Worm (Caenorhabditis elegans) whole organism, L1 larva: ENCODE data around the gene irld-24.

ENCODE experiments used
- F16B12.6 ChIP-seq: fragments of 150-350 bp; optimal IDR thresholded peaks from 2 replicates; lab custom pipeline; 2014; ENCODE audit warnings: missing biosample characterization, missing genetic modification characterization
- alr-1 ChIP-seq: fragments of 200-800 bp; sonication (Bioruptor generic); optimal IDR thresholded peaks from 2 replicates; lab custom pipeline; 2018; ENCODE audit warnings: borderline replicate concordance, mild to moderate bottlenecking, missing genetic modification characterization, missing compliant biosample characterization
- aly-2 ChIP-seq: fragments of 150-350 bp; optimal IDR thresholded peaks from 2 replicates; lab custom pipeline; 2014; ENCODE audit warnings: missing biosample characterization, missing genetic modification characterization
- blmp-1 ChIP-seq: fragments of 150-350 bp; optimal IDR thresholded peaks from 2 replicates; lab custom pipeline; 2014; ENCODE audit warnings: missing biosample characterization, missing genetic modification characterization
- ces-1 ChIP-seq: fragments of 150-350 bp; optimal IDR thresholded peaks from 2 replicates; lab custom pipeline; 2014; ENCODE audit warnings: missing biosample characterization, missing genetic modification reagents, missing genetic modification characterization
- dsc-1 ChIP-seq: sonication (generic microtip); optimal IDR thresholded peaks from 2 replicates; lab custom pipeline; 2016; ENCODE audit warnings: mild to moderate bottlenecking, missing genetic modification characterization, missing compliant biosample characterization
- efl-1 ChIP-seq, 4 experiments: fragments of 150-350 bp; optimal IDR thresholded peaks in 3 of 4; peaks in 1 of 4; 1 replicate in 1 of 4; 2 replicates in 3 of 4; lab custom pipeline; 2014; ENCODE audit warnings: missing biosample characterization in 2 of 4, missing genetic modification characterization in 2 of 4, missing genetic modification reagents in 2 of 4
- egl-27 ChIP-seq, 2 experiments: fragments of 150-350 bp in 1 of 2; sonication (generic microtip); optimal IDR thresholded peaks; 3 replicates each; lab custom pipeline; 2017 to 2018; ENCODE audit warnings: missing biosample characterization in 2 of 2, missing genetic modification characterization in 2 of 2, missing genetic modification reagents in 2 of 2
- elt-2 ChIP-seq: sonication (generic microtip); optimal IDR thresholded peaks from 2 replicates; lab custom pipeline; 2016; ENCODE audit warnings: missing genetic modification characterization, mild to moderate bottlenecking, inconsistent platforms, missing compliant biosample characterization, missing genetic modification reagents
- elt-3 ChIP-seq, 6 experiments: fragments of 150-350 bp in 1 of 6; sonication (generic microtip); optimal IDR thresholded peaks; 2 replicates each; lab custom pipeline; 2017 to 2018; ENCODE audit warnings: missing biosample characterization in 6 of 6, missing genetic modification characterization in 6 of 6, inconsistent platforms in 1 of 6
- fkh-8 ChIP-seq: sonication (generic microtip); optimal IDR thresholded peaks from 2 replicates; lab custom pipeline; 2016; ENCODE audit warnings: mild to moderate bottlenecking, missing genetic modification characterization, missing compliant biosample characterization
- fos-1 ChIP-seq: fragments of 150-350 bp; optimal IDR thresholded peaks from 2 replicates; lab custom pipeline; 2014; ENCODE audit warnings: missing biosample characterization, missing genetic modification characterization
- hpl-2 ChIP-seq: fragments of 150-350 bp; optimal IDR thresholded peaks from 2 replicates; lab custom pipeline; 2014; ENCODE audit warnings: missing biosample characterization, missing genetic modification reagents, missing genetic modification characterization
- irx-1 ChIP-seq: sonication (generic microtip); optimal IDR thresholded peaks from 2 replicates; lab custom pipeline; 2016; ENCODE audit warnings: missing genetic modification characterization, missing compliant biosample characterization
- isw-1 ChIP-seq: fragments of 200-800 bp; sonication (Bioruptor generic); IDR thresholded peaks from 2 replicates; pipeline ENCODE4 v1.3.6; 2022; ENCODE audit warnings: missing genetic modification characterization, missing compliant biosample characterization
- lin-14 ChIP-seq: fragments of 200-800 bp; sonication (Bioruptor generic); optimal IDR thresholded peaks from 2 replicates; lab custom pipeline; 2018; ENCODE audit warnings: mild to moderate bottlenecking, missing genetic modification characterization, moderate library complexity, missing compliant biosample characterization
- lin-35 ChIP-seq, 2 experiments: fragments of 150-350 bp; optimal IDR thresholded peaks; 2 replicates each; lab custom pipeline; 2014; ENCODE audit warnings: missing biosample characterization in 2 of 2, missing genetic modification characterization in 2 of 2, missing genetic modification reagents in 2 of 2
- mef-2 ChIP-seq: fragments of 150-350 bp; optimal IDR thresholded peaks from 2 replicates; lab custom pipeline; 2014; ENCODE audit warnings: missing biosample characterization, missing genetic modification characterization
- nhr-19 ChIP-seq: fragments of 200-800 bp; sonication (Bioruptor generic); conservative IDR thresholded peaks from 2 replicates; pipeline ENCODE4 v1.3.6; 2022; ENCODE audit warnings: missing genetic modification characterization, missing compliant biosample characterization
- nhr-20 ChIP-seq: sonication (generic microtip); optimal IDR thresholded peaks from 2 replicates; lab custom pipeline; 2016; ENCODE audit warnings: mild to moderate bottlenecking, missing genetic modification characterization, missing compliant biosample characterization
- nhr-237 ChIP-seq: fragments of 150-350 bp; optimal IDR thresholded peaks from 2 replicates; lab custom pipeline; 2014; ENCODE audit warnings: missing biosample characterization, missing genetic modification characterization
- nhr-71 ChIP-seq: sonication (generic microtip); optimal IDR thresholded peaks from 2 replicates; lab custom pipeline; 2016; ENCODE audit warnings: mild to moderate bottlenecking, missing genetic modification characterization, moderate library complexity, missing compliant biosample characterization
- nhr-77 ChIP-seq: fragments of 150-350 bp; optimal IDR thresholded peaks from 2 replicates; lab custom pipeline; 2014; ENCODE audit warnings: missing biosample characterization, missing genetic modification characterization
- nhr-85 ChIP-seq: sonication (generic microtip); peaks from one replicate; lab custom pipeline; 2016; ENCODE audit warnings: missing genetic modification characterization, inconsistent platforms, missing compliant biosample characterization
- nhr-90 ChIP-seq: sonication (generic microtip); optimal IDR thresholded peaks from 2 replicates; lab custom pipeline; 2016; ENCODE audit warnings: mild to moderate bottlenecking, missing genetic modification characterization, missing compliant biosample characterization; ENCODE audit not compliant: poor library complexity
- pag-3 ChIP-seq: sonication (generic microtip); optimal IDR thresholded peaks from 2 replicates; lab custom pipeline; 2017; ENCODE audit warnings: missing genetic modification characterization, mild to moderate bottlenecking, missing compliant biosample characterization, antibody characterized with exemption, borderline replicate concordance; ENCODE audit not compliant: insufficient read depth
- pqm-1 ChIP-seq: sonication (generic microtip); optimal IDR thresholded peaks from 3 replicates; lab custom pipeline; 2017; ENCODE audit warnings: missing biosample characterization, missing genetic modification characterization
- snu-23 ChIP-seq: sonication (generic microtip); optimal IDR thresholded peaks from 2 replicates; lab custom pipeline; 2016; ENCODE audit warnings: missing genetic modification characterization, missing compliant biosample characterization
- sup-37 ChIP-seq: fragments of 200-800 bp; sonication (Bioruptor generic); optimal IDR thresholded peaks from 2 replicates; lab custom pipeline; 2018; ENCODE audit warnings: mild to moderate bottlenecking, missing genetic modification characterization, missing compliant biosample characterization
- tbx-2 ChIP-seq: sonication (generic microtip); optimal IDR thresholded peaks from 2 replicates; lab custom pipeline; 2016; ENCODE audit warnings: missing genetic modification characterization, missing compliant biosample characterization
- tlp-1 ChIP-seq: fragments of 150-350 bp; optimal IDR thresholded peaks from 2 replicates; lab custom pipeline; 2014; ENCODE audit warnings: missing biosample characterization, missing genetic modification characterization
- unc-130 ChIP-seq: fragments of 150-350 bp; optimal IDR thresholded peaks from 2 replicates; lab custom pipeline; 2017; ENCODE audit warnings: missing biosample characterization, missing genetic modification characterization, inconsistent platforms
- unc-86 ChIP-seq: sonication (generic microtip); optimal IDR thresholded peaks from 2 replicates; lab custom pipeline; 2016; ENCODE audit warnings: missing genetic modification characterization, missing compliant biosample characterization
- vab-15 ChIP-seq: sonication (generic microtip); optimal IDR thresholded peaks from 2 replicates; lab custom pipeline; 2017; ENCODE audit warnings: missing genotype, mild to moderate bottlenecking, missing genetic modification characterization, missing compliant biosample characterization
- ztf-11 ChIP-seq, 2 experiments: sonication (generic microtip); optimal IDR thresholded peaks; 2 replicates each; lab custom pipeline; 2016 to 2017; ENCODE audit warnings: missing genetic modification characterization in 2 of 2, missing biosample characterization in 1 of 2, missing compliant biosample characterization in 1 of 2

Gene irld-24

ce11 chrX:13986307-13986706 lies at the start of gene irld-24:
Gene irld-24, plus strand, starts transcription at chrX:13986607.
- TF ChIP-seq pag-3 (tag; lab: Kevin White, UChicago) = no peak
- no peak for TF ChIP-seq tlp-1 (tag; lab: Kevin White, UChicago)
- TF ChIP-seq vab-15 (tag; lab: Kevin White, UChicago) = no peak
- no peak for TF ChIP-seq aly-2 (tag; lab: Kevin White, UChicago)
- no peak for TF ChIP-seq unc-86 (tag; lab: Kevin White, UChicago)
- no peak for TF ChIP-seq fkh-8 (tag; lab: Kevin White, UChicago)
- TF ChIP-seq F16B12.6 (tag; lab: Kevin White, UChicago) = no peak
- TF ChIP-seq tbx-2 (tag; lab: Kevin White, UChicago) = no peak
- TF ChIP-seq alr-1 (tag; lab: Kevin White, UChicago) = no peak
- no peak for TF ChIP-seq nhr-77 (tag; lab: Kevin White, UChicago)
- TF ChIP-seq hpl-2 (GFP tag; lab: Kevin White, UChicago) = no peak
- TF ChIP-seq fos-1 = no peak
- no peak for TF ChIP-seq sup-37

- no peak for TF ChIP-seq efl-1 (optimal IDR thresholded peaks at IDR 0.05; lab: Kevin White, UChicago)
- peak in 1 of 2 experiments; percentile 59 for TF ChIP-seq efl-1 (GFP tag; optimal IDR thresholded peaks at IDR 0.05 in 1 of 2; lab: Kevin White, UChicago)
- no peak for TF ChIP-seq fos-1
- TF ChIP-seq nhr-19 = 0 out of 2 replicates have a peak, but pooled peaks have one; percentile 7
- TF ChIP-seq blmp-1 = peak; percentile 56
- TF ChIP-seq nhr-90 (tag; lab: Kevin White, UChicago) = peak; percentile 39
- no peak for TF ChIP-seq mef-2 (tag; lab: Kevin White, UChicago)
- peak; percentile 42 for TF ChIP-seq snu-23 (GFP tag; lab: Kevin White, UChicago)
- TF ChIP-seq elt-3 (tag; optimal IDR thresholded peaks at IDR 0.05; lab: Kevin White, UChicago) = peak; percentile 68 to 98 (median 82)
- TF ChIP-seq lin-35 (GFP tag; optimal IDR thresholded peaks at IDR 0.05; lab: Kevin White, UChicago) = peak in 1 of 2 experiments; percentile 30
- no peak for TF ChIP-seq ztf-11 (tag; optimal IDR thresholded peaks at IDR 0.05; lab: Kevin White, UChicago)
- no peak for TF ChIP-seq ces-1 (GFP tag; lab: Kevin White, UChicago)
- TF ChIP-seq nhr-237 (tag; lab: Kevin White, UChicago) = no peak
- TF ChIP-seq nhr-85 (tag; lab: Kevin White, UChicago) = peak; percentile 88
- TF ChIP-seq irx-1 (tag; lab: Kevin White, UChicago) = no peak
- TF ChIP-seq nhr-77 (tag; lab: Kevin White, UChicago) = no peak
- peak; percentile 36 for TF ChIP-seq tbx-2 (tag; lab: Kevin White, UChicago)
- peak; percentile 41 for TF ChIP-seq nhr-71 (tag; lab: Kevin White, UChicago)
- TF ChIP-seq lin-14 = peak; percentile 35
- no peak for TF ChIP-seq elt-2 (tag; lab: Kevin White, UChicago)
- no peak for TF ChIP-seq hpl-2 (GFP tag; lab: Kevin White, UChicago)
- no peak for TF ChIP-seq isw-1 (GFP tag; lab: Robert Waterston, UW)
- TF ChIP-seq nhr-20 (tag; lab: Kevin White, UChicago) = peak; percentile 67
Measured at ce11 chrX:13936719-13937118, 49.7 kb upstream of the irld-24 start.

ce11 chrX:13937350-13937749 lies 49.1 kb upstream of the irld-24 start:
- TF ChIP-seq unc-130 (tag; lab: Kevin White, UChicago) (peak; percentile 26), dsc-1 (tag; lab: Kevin White, UChicago) (no peak), egl-27 (tag; optimal IDR thresholded peaks at IDR 0.05; lab: Kevin White, UChicago) (no peak), elt-3 (tag; optimal IDR thresholded peaks at IDR 0.05; lab: Kevin White, UChicago) (peak; percentile 97 to 100 (median 99)), lin-14 (peak; percentile 28), elt-2 (tag; lab: Kevin White, UChicago) (peak; percentile 96), pqm-1 (tag; lab: Kevin White, UChicago) (peak; percentile 97), efl-1 (optimal IDR thresholded peaks at IDR 0.05; lab: Kevin White, UChicago) (no peak), efl-1 (GFP tag; optimal IDR thresholded peaks at IDR 0.05 in 1 of 2; lab: Kevin White, UChicago) (peak in 1 of 2 experiments; percentile 12)
